Fruit fly (Drosophila melanogaster) whole organism, embryonic: ENCODE data around the gene sro.

Experiments
- Adf1 ChIP-seq: fragments of 200-800 bp; sonication (Bioruptor generic); IDR thresholded peaks from 2 replicates; pipeline ENCODE4 v1.3.6; 2022; ENCODE audit warnings: missing biosample characterization, missing genetic modification characterization
- Atf3 ChIP-seq: fragments of 200-800 bp; sonication (Bioruptor generic); optimal IDR thresholded peaks from 3 replicates; lab custom pipeline; 2016; ENCODE audit warnings: missing biosample characterization, missing genetic modification characterization
- Awh ChIP-seq: fragments of 200-800 bp; sonication (Bioruptor generic); IDR thresholded peaks from 2 replicates; pipeline ENCODE4, ENCODE4 v1.3.6; 2022; ENCODE audit warnings: missing biosample characterization, missing genetic modification characterization
- CG10431 ChIP-seq: fragments of 200-800 bp; sonication (Bioruptor generic); optimal IDR thresholded peaks from 3 replicates; lab custom pipeline; 2018; ENCODE audit warnings: missing biosample characterization, mild to moderate bottlenecking, missing genetic modification characterization
- CG10543 ChIP-seq: fragments of 200-800 bp; sonication (Bioruptor generic); optimal IDR thresholded peaks from 3 replicates; lab custom pipeline; 2017; ENCODE audit warnings: missing biosample characterization, mild to moderate bottlenecking, missing genetic modification characterization, moderate library complexity
- CG10565 ChIP-seq: fragments of 200-800 bp; sonication (Bioruptor generic); optimal IDR thresholded peaks from 3 replicates; lab custom pipeline; 2016; ENCODE audit warnings: missing biosample characterization, mild to moderate bottlenecking, missing genetic modification characterization
- CG11247 ChIP-seq: fragments of 200-800 bp; sonication (Bioruptor generic); IDR thresholded peaks from 2 replicates; pipeline ENCODE4 v1.3.6; 2022; ENCODE audit warnings: missing biosample characterization, missing genetic modification characterization
- CG11560 ChIP-seq: fragments of 200-800 bp; sonication (Bioruptor generic); IDR thresholded peaks from 3 replicates; pipeline ENCODE4 v1.3.6; 2022; ENCODE audit warnings: missing biosample characterization, missing genetic modification characterization
- CG12155 ChIP-seq: fragments of 200-800 bp; sonication (Bioruptor generic); optimal IDR thresholded peaks from 3 replicates; lab custom pipeline; 2016; ENCODE audit warnings: missing biosample characterization, missing genetic modification characterization
- CG12299 ChIP-seq: fragments of 200-800 bp; sonication (Bioruptor generic); optimal IDR thresholded peaks from 2 replicates; lab custom pipeline; 2018; ENCODE audit warnings: missing biosample characterization, mild to moderate bottlenecking, missing genetic modification characterization
- CG18011 ChIP-seq: fragments of 200-800 bp; sonication (Bioruptor generic); optimal IDR thresholded peaks from 2 replicates; lab custom pipeline; 2017; ENCODE audit warnings: missing biosample characterization, missing genetic modification characterization, mild to moderate bottlenecking, moderate library complexity, missing genotype
- CG30403 ChIP-seq: fragments of 200-800 bp; sonication (Bioruptor generic); optimal IDR thresholded peaks from 3 replicates; lab custom pipeline; 2016; ENCODE audit warnings: missing biosample characterization, missing genetic modification characterization
- CG33213 ChIP-seq: fragments of 200-800 bp; sonication (Bioruptor generic); optimal IDR thresholded peaks from 3 replicates; lab custom pipeline; 2016; ENCODE audit warnings: missing biosample characterization, missing genetic modification characterization
- CG34376 ChIP-seq: fragments of 200-800 bp; sonication (Bioruptor generic); optimal IDR thresholded peaks from 2 replicates; lab custom pipeline; 2018; ENCODE audit warnings: missing biosample characterization, mild to moderate bottlenecking, missing genetic modification characterization
- CG3838 ChIP-seq: fragments of 200-800 bp; sonication (Bioruptor generic); optimal IDR thresholded peaks from 3 replicates; lab custom pipeline; 2016; ENCODE audit warnings: missing biosample characterization, missing genetic modification characterization
- CG4328 ChIP-seq: fragments of 200-800 bp; sonication (Bioruptor generic); optimal IDR thresholded peaks from 3 replicates; lab custom pipeline; 2017; ENCODE audit warnings: missing biosample characterization, missing genetic modification reagents, missing genetic modification characterization
- CG4424 ChIP-seq: fragments of 200-800 bp; sonication (Bioruptor generic); optimal IDR thresholded peaks from 3 replicates; lab custom pipeline; 2016; ENCODE audit warnings: missing biosample characterization, missing genetic modification characterization
- CG5953 ChIP-seq: fragments of 200-800 bp; sonication (Bioruptor generic); IDR thresholded peaks from 2 replicates; pipeline ENCODE4 v1.3.6; 2022; ENCODE audit warnings: missing biosample characterization, missing genetic modification characterization
- CG6272 ChIP-seq: fragments of 200-800 bp; sonication (Bioruptor generic); IDR thresholded peaks from 2 replicates; pipeline ENCODE4 v1.3.6; 2022; ENCODE audit warnings: missing biosample characterization, missing genetic modification characterization
- Dbx ChIP-seq: fragments of 200-800 bp; sonication (Bioruptor generic); IDR thresholded peaks from 3 replicates; pipeline ENCODE4 v1.3.6; 2022; ENCODE audit warnings: missing biosample characterization, missing genetic modification characterization
- Doc2 ChIP-seq: fragments of 200-800 bp; sonication (Bioruptor generic); IDR thresholded peaks from 2 replicates; pipeline ENCODE4 v1.3.6; 2022; ENCODE audit warnings: missing biosample characterization, missing genetic modification characterization
- Gug ChIP-seq: fragments of 200-800 bp; sonication (Bioruptor generic); IDR thresholded peaks from 4 replicates; pipeline ENCODE4 v1.3.6; 2022; ENCODE audit warnings: missing biosample characterization, missing genetic modification characterization
- HLH3B ChIP-seq: fragments of 200-800 bp; sonication (Bioruptor generic); IDR thresholded peaks from 2 replicates; pipeline ENCODE4 v1.3.6; 2022; ENCODE audit warnings: missing biosample characterization, missing genetic modification characterization
- Hmx ChIP-seq: fragments of 200-800 bp; sonication (Bioruptor generic); optimal IDR thresholded peaks from 2 replicates; lab custom pipeline; 2016; ENCODE audit warnings: missing biosample characterization, missing genetic modification characterization
- Myb ChIP-seq: fragments of 200-800 bp; sonication (Bioruptor generic); optimal IDR thresholded peaks from 2 replicates; lab custom pipeline; 2016; ENCODE audit warnings: missing biosample characterization, missing genetic modification characterization
- Optix ChIP-seq: fragments of 200-800 bp; sonication (Bioruptor generic); IDR thresholded peaks from 3 replicates; pipeline ENCODE4 v1.3.6; 2022; ENCODE audit warnings: missing biosample characterization, missing genetic modification characterization
- ab ChIP-seq: fragments of 200-800 bp; sonication (Bioruptor generic); optimal IDR thresholded peaks from 2 replicates; lab custom pipeline; 2016; ENCODE audit warnings: missing biosample characterization, missing genetic modification characterization
- aop ChIP-seq: fragments of 200-800 bp; sonication (Bioruptor generic); IDR thresholded peaks from 2 replicates; pipeline ENCODE4 v1.3.6; 2022; ENCODE audit warnings: missing biosample characterization, missing genetic modification characterization
- ase ChIP-seq: fragments of 200-800 bp; sonication (Bioruptor generic); IDR thresholded peaks from 3 replicates; pipeline ENCODE4 v1.3.6; 2022; ENCODE audit warnings: missing biosample characterization, missing genetic modification characterization
- bsh ChIP-seq, 2 experiments: fragments of 200-800 bp; sonication (Bioruptor generic); optimal IDR thresholded peaks; 2 replicates each; lab custom pipeline; 2017 to 2018; ENCODE audit warnings: mild to moderate bottlenecking in 2 of 2, missing biosample characterization in 2 of 2, missing genetic modification characterization in 2 of 2, moderate library complexity in 1 of 2
- chinmo ChIP-seq: fragments of 200-800 bp; sonication (Bioruptor generic); IDR thresholded peaks from 4 replicates; pipeline ENCODE4 v1.3.6; 2022; ENCODE audit warnings: missing biosample characterization, missing genetic modification characterization; ENCODE audit not compliant: partially characterized antibody
- disco-r ChIP-seq: fragments of 200-800 bp; sonication (Bioruptor generic); optimal IDR thresholded peaks from 2 replicates; lab custom pipeline; 2016; ENCODE audit warnings: missing biosample characterization, missing genetic modification characterization
- fd102C ChIP-seq: fragments of 200-800 bp; sonication (Bioruptor generic); optimal IDR thresholded peaks from 2 replicates; lab custom pipeline; 2018; ENCODE audit warnings: missing biosample characterization, mild to moderate bottlenecking, missing genetic modification characterization, moderate library complexity
- grau ChIP-seq: fragments of 200-800 bp; optimal IDR thresholded peaks from 3 replicates; lab custom pipeline; 2019; ENCODE audit warnings: missing biosample characterization, mild to moderate bottlenecking, missing genetic modification characterization, moderate library complexity
- gro ChIP-seq: fragments of 200-800 bp; sonication (Bioruptor generic); optimal IDR thresholded peaks from 2 replicates; lab custom pipeline; 2016; ENCODE audit warnings: missing biosample characterization, missing genetic modification characterization
- her ChIP-seq: fragments of 200-800 bp; sonication (Bioruptor generic); optimal IDR thresholded peaks from 2 replicates; lab custom pipeline; 2016; ENCODE audit warnings: missing biosample characterization, missing genetic modification characterization
- hth ChIP-seq: fragments of >200 bp; optimal IDR thresholded peaks from 2 replicates; lab custom pipeline; 2017; ENCODE audit warnings: inconsistent platforms
- insv ChIP-seq, 2 experiments: fragments of 200-800 bp; sonication (Bioruptor generic); optimal IDR thresholded peaks; 3 replicates each; lab custom pipeline; 2016 to 2018; ENCODE audit warnings: missing biosample characterization in 2 of 2, missing genetic modification characterization in 2 of 2
- jigr1 ChIP-seq: fragments of 200-800 bp; sonication (Bioruptor generic); IDR thresholded peaks from 3 replicates; pipeline ENCODE4 v1.3.6; 2022; ENCODE audit warnings: missing biosample characterization, missing genetic modification characterization
- lbe ChIP-seq: fragments of 200-800 bp; sonication (Bioruptor generic); optimal IDR thresholded peaks from 2 replicates; lab custom pipeline; 2016; ENCODE audit warnings: missing biosample characterization, mild to moderate bottlenecking, missing genetic modification characterization
- lola ChIP-seq, 3 experiments: fragments of >200 bp in 2 of 3; fragments of 200-800 bp in 1 of 3; sonication (Bioruptor generic) in 1 of 3; optimal IDR thresholded peaks; 2 replicates each; lab custom pipeline; 2017 to 2019; ENCODE audit warnings: missing biosample characterization in 3 of 3, missing genetic modification characterization in 3 of 3, mild to moderate bottlenecking in 1 of 3, moderate library complexity in 1 of 3
- mam ChIP-seq: fragments of 200-800 bp; sonication (Bioruptor generic); optimal IDR thresholded peaks from 3 replicates; lab custom pipeline; 2016; ENCODE audit warnings: missing biosample characterization, missing genetic modification characterization
- onecut ChIP-seq: fragments of 200-800 bp; sonication (Bioruptor generic); IDR thresholded peaks from 2 replicates; pipeline ENCODE4 v1.3.6; 2022; ENCODE audit warnings: missing biosample characterization, missing genetic modification characterization
- scrt ChIP-seq: fragments of 200-800 bp; sonication (Bioruptor generic); optimal IDR thresholded peaks from 2 replicates; lab custom pipeline; 2018; ENCODE audit warnings: missing biosample characterization, mild to moderate bottlenecking, missing genetic modification characterization, moderate library complexity
- sens ChIP-seq: fragments of 200-800 bp; sonication (Bioruptor generic); peaks from one replicate; lab custom pipeline; 2016; ENCODE audit warnings: missing biosample characterization, missing genetic modification characterization
- slp2 ChIP-seq: fragments of 200-800 bp; sonication (Bioruptor generic); optimal IDR thresholded peaks from 2 replicates; lab custom pipeline; 2016; ENCODE audit warnings: missing biosample characterization, missing genetic modification characterization
- so ChIP-seq: fragments of 200-800 bp; sonication (Bioruptor generic); IDR thresholded peaks from 3 replicates; pipeline ENCODE4 v1.3.6; 2022; ENCODE audit warnings: missing biosample characterization, missing genetic modification characterization
- sr ChIP-seq: fragments of 200-800 bp; sonication (Bioruptor generic); IDR thresholded peaks from 3 replicates; pipeline ENCODE4 v1.3.6; 2022; ENCODE audit warnings: missing biosample characterization, missing genetic modification characterization
- stc ChIP-seq: fragments of 200-800 bp; sonication (Bioruptor generic); IDR thresholded peaks from 2 replicates; pipeline ENCODE4 v1.3.6; 2022; ENCODE audit warnings: missing biosample characterization, missing genetic modification characterization
- toy ChIP-seq: fragments of 200-800 bp; sonication (Bioruptor generic); IDR thresholded peaks from 2 replicates; pipeline ENCODE4 v1.3.6; 2022; ENCODE audit warnings: missing biosample characterization, missing genetic modification characterization
- tup ChIP-seq: fragments of 200-800 bp; sonication (Bioruptor generic); optimal IDR thresholded peaks from 2 replicates; lab custom pipeline; 2016; ENCODE audit warnings: missing biosample characterization, mild to moderate bottlenecking, missing genetic modification characterization, moderate library complexity
- z ChIP-seq: fragments of 200-800 bp; sonication (Bioruptor generic); IDR thresholded peaks from 3 replicates; pipeline ENCODE4 v1.3.6; 2022; ENCODE audit warnings: missing biosample characterization, missing genetic modification characterization

sro gene

DNA sequence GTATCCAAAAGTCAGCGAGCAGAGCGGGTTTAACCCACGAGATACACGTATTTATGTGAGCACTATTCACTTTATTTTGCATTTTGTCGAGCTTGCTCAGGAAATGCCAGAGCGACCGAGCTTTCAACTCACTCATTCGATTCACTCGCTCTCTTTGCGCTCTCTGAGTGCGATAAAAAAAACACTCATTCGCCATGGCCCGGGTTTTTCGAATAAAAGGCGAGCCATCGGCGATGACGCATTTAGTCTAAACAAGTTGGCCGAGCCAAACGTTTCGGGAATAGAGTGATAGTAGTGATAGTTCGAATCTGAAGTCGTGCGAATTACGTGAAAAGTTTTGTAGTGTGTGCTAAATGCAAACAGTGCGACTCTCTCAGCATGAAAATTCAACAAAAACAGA lies 12.0 kb upstream of the sro start (continued):
- TF ChIP-seq sens (GFP tag; lab: Kevin White, UChicago) = peak; percentile 42
- no peak for TF ChIP-seq CG18011 (GFP tag; lab: Kevin White, UChicago)
- no peak for TF ChIP-seq CG3838 (GFP tag; lab: Kevin White, UChicago)
- TF ChIP-seq Adf1 = peak; percentile 50; the same call in 1 of the 2 replicates
- peak; percentile 10 for TF ChIP-seq CG4328
- TF ChIP-seq Myb = no peak
- TF ChIP-seq CG4424 = no peak
- no peak for TF ChIP-seq tup (GFP tag; lab: Kevin White, UChicago)
- no peak; the same call in 1 of the 2 replicates for TF ChIP-seq CG5953 (GFP tag; lab: Robert Waterston, UW)
- TF ChIP-seq CG30403 (GFP tag; lab: Kevin White, UChicago) = no peak
- peak; percentile 40 for TF ChIP-seq lbe (GFP tag; lab: Kevin White, UChicago)
- TF ChIP-seq sr (GFP tag; lab: Robert Waterston, UW) = peak; percentile 44; the same call in 1 of the 3 replicates
- peak; percentile 96; the same call in 3 of the 4 replicates for TF ChIP-seq chinmo (GFP tag; lab: Robert Waterston, UW)
- no peak for TF ChIP-seq CG11560 (tag; lab: Robert Waterston, UW)
- TF ChIP-seq aop = no peak
- peak; percentile 55 for TF ChIP-seq Atf3
- no peak for TF ChIP-seq Awh (GFP tag; lab: Robert Waterston, UW)
- TF ChIP-seq stc = no peak; the same call in 1 of the 2 replicates
- no peak for TF ChIP-seq jigr1 (GFP tag; lab: Robert Waterston, UW)
- no peak for TF ChIP-seq grau (tag; lab: Kevin White, UChicago)
- TF ChIP-seq ab (GFP tag; lab: Kevin White, UChicago) = no peak
- TF ChIP-seq CG33213 (GFP tag; lab: Kevin White, UChicago) = no peak
- peak; percentile 9; the same call in 1 of the 2 replicates for TF ChIP-seq HLH3B
- no peak for TF ChIP-seq ase (GFP tag; lab: Robert Waterston, UW)
- TF ChIP-seq CG12299 (tag; lab: Kevin White, UChicago) = no peak
- TF ChIP-seq scrt (GFP tag; lab: Kevin White, UChicago) = peak; percentile 52
- no peak for TF ChIP-seq slp2 (GFP tag; lab: Kevin White, UChicago)
- TF ChIP-seq Hmx (GFP tag; lab: Kevin White, UChicago) = no peak
- no peak for TF ChIP-seq lola (GFP tag; optimal IDR thresholded peaks at IDR 0.05; lab: Kevin White, UChicago)
- TF ChIP-seq fd102C (GFP tag; lab: Kevin White, UChicago) = no peak
- peak; percentile 98 for TF ChIP-seq z (GFP tag; lab: Robert Waterston, UW)
- peak; percentile 22 for TF ChIP-seq CG10543 (GFP tag; lab: Kevin White, UChicago)
- no peak for TF ChIP-seq toy (GFP tag; lab: Robert Waterston, UW)
- TF ChIP-seq CG11247 = 0 out of 2 replicates have a peak, but pooled peaks have one; percentile 7
- TF ChIP-seq CG10431 (GFP tag; lab: Kevin White, UChicago) = no peak
- TF ChIP-seq CG34376 (GFP tag; lab: Kevin White, UChicago) = peak; percentile 82
- no peak for TF ChIP-seq Optix (GFP tag; lab: Robert Waterston, UW)
- TF ChIP-seq insv (GFP tag; optimal IDR thresholded peaks at IDR 0.05; lab: Kevin White, UChicago) = no peak
- no peak for TF ChIP-seq CG10565 (GFP tag; lab: Kevin White, UChicago)
- TF ChIP-seq Dbx (GFP tag; lab: Robert Waterston, UW) = no peak
- no peak for TF ChIP-seq onecut (GFP tag; lab: Robert Waterston, UW)
- no peak for TF ChIP-seq CG12155 (GFP tag; lab: Kevin White, UChicago)
- 0 out of 3 replicates have a peak, but pooled peaks have one; percentile 29 for TF ChIP-seq so (GFP tag; lab: Robert Waterston, UW)
- TF ChIP-seq CG6272 = no peak
- no peak for TF ChIP-seq hth (lab: Kevin White, UChicago)
- 0 out of 4 replicates have a peak, but pooled peaks have one; percentile 5 for TF ChIP-seq Gug (GFP tag; lab: Robert Waterston, UW)
- TF ChIP-seq disco-r = no peak
- TF ChIP-seq mam (GFP tag; lab: Kevin White, UChicago) = no peak
- peak in 1 of 2 experiments; percentile 26 for TF ChIP-seq bsh (GFP tag; optimal IDR thresholded peaks at IDR 0.05; lab: Kevin White, UChicago)
- TF ChIP-seq her (GFP tag; lab: Kevin White, UChicago) = peak; percentile 24
- peak; percentile 42 for TF ChIP-seq gro (GFP tag; lab: Kevin White, UChicago)
- no peak for TF ChIP-seq Doc2 (GFP tag; lab: Robert Waterston, UW)
